Fruit fly (Drosophila melanogaster) whole organism, embryonic: ENCODE measurements around the gene CG15772.

Source experiments
- CG10209 ChIP-seq: fragments of 200-800 bp; sonication (Bioruptor generic); optimal IDR thresholded peaks from 3 replicates; lab custom pipeline; 2017; ENCODE audit warnings: missing biosample characterization, mild to moderate bottlenecking, missing genetic modification characterization, missing genetic modification reagents
- CG10366 ChIP-seq: fragments of 200-800 bp; sonication (Bioruptor generic); IDR thresholded peaks from 2 replicates; pipeline ENCODE4 v1.3.6; 2022; ENCODE audit warnings: missing biosample characterization, missing genetic modification characterization
- CG10959 ChIP-seq: fragments of 200-800 bp; sonication (Bioruptor generic); IDR thresholded peaks from 2 replicates; pipeline ENCODE4 v1.3.6; 2022; ENCODE audit warnings: missing biosample characterization, missing genetic modification characterization
- CG11247 ChIP-seq: fragments of 200-800 bp; sonication (Bioruptor generic); IDR thresholded peaks from 2 replicates; pipeline ENCODE4 v1.3.6; 2022; ENCODE audit warnings: missing biosample characterization, missing genetic modification characterization
- CG12659 ChIP-seq: fragments of 200-800 bp; sonication (Bioruptor generic); optimal IDR thresholded peaks from 3 replicates; lab custom pipeline; 2017; ENCODE audit warnings: mild to moderate bottlenecking, missing biosample characterization, missing genetic modification reagents, missing genetic modification characterization
- CG12744 ChIP-seq: fragments of 200-800 bp; sonication (Bioruptor generic); optimal IDR thresholded peaks from 2 replicates; lab custom pipeline; 2016; ENCODE audit warnings: missing biosample characterization, missing genetic modification characterization
- CG14667 ChIP-seq: fragments of 200-800 bp; sonication (Bioruptor generic); IDR thresholded peaks from 2 replicates; pipeline ENCODE4 v1.3.6; 2022; ENCODE audit warnings: missing biosample characterization, missing genetic modification characterization
- CG17829 ChIP-seq: fragments of 200-800 bp; optimal IDR thresholded peaks from 2 replicates; lab custom pipeline; 2019; ENCODE audit warnings: missing biosample characterization, mild to moderate bottlenecking, missing genetic modification characterization, moderate library complexity
- CG18619 ChIP-seq: fragments of 200-800 bp; sonication (Bioruptor generic); optimal IDR thresholded peaks from 3 replicates; lab custom pipeline; 2017; ENCODE audit warnings: missing biosample characterization, mild to moderate bottlenecking, missing genetic modification characterization
- CG18764 ChIP-seq: fragments of 200-800 bp; sonication (Bioruptor generic); optimal IDR thresholded peaks from 3 replicates; lab custom pipeline; 2016; ENCODE audit warnings: missing biosample characterization, missing genetic modification characterization
- CG34224 ChIP-seq: fragments of 200-800 bp; sonication (Bioruptor generic); IDR thresholded peaks from 3 replicates; pipeline ENCODE4 v1.3.6; 2022; ENCODE audit warnings: missing biosample characterization, missing genetic modification characterization; ENCODE audit not compliant: partially characterized antibody
- CG3726 ChIP-seq: fragments of 200-800 bp; sonication (Bioruptor generic); IDR thresholded peaks from 3 replicates; pipeline ENCODE4, ENCODE4 v1.3.6; 2022; ENCODE audit warnings: missing biosample characterization, missing genetic modification characterization
- CG5245 ChIP-seq: fragments of 200-800 bp; sonication (Bioruptor generic); optimal IDR thresholded peaks from 3 replicates; lab custom pipeline; 2016; ENCODE audit warnings: missing biosample characterization, missing genetic modification characterization
- CG7839 ChIP-seq: fragments of 200-800 bp; sonication (Bioruptor generic); optimal IDR thresholded peaks from 3 replicates; lab custom pipeline; 2018; ENCODE audit warnings: missing biosample characterization, mild to moderate bottlenecking, missing genetic modification characterization, moderate library complexity
- CG8388 ChIP-seq: fragments of 200-800 bp; sonication (Bioruptor generic); optimal IDR thresholded peaks from 2 replicates; lab custom pipeline; 2019; ENCODE audit warnings: missing biosample characterization, mild to moderate bottlenecking, missing genetic modification characterization, moderate library complexity
- CoRest ChIP-seq: fragments of 200-800 bp; sonication (Bioruptor generic); optimal IDR thresholded peaks from 3 replicates; lab custom pipeline; 2018; ENCODE audit warnings: missing biosample characterization, mild to moderate bottlenecking, missing genetic modification characterization, moderate library complexity
- Dek ChIP-seq: fragments of 200-800 bp; sonication (Bioruptor generic); optimal IDR thresholded peaks from 3 replicates; lab custom pipeline; 2019; ENCODE audit warnings: missing biosample characterization, mild to moderate bottlenecking, missing genetic modification characterization, moderate library complexity
- Dip2 ChIP-seq: fragments of 200-800 bp; sonication (Bioruptor generic); IDR thresholded peaks from 2 replicates; pipeline ENCODE4 v1.3.6; 2022; ENCODE audit warnings: missing biosample characterization, missing genetic modification characterization
- HLHmδ ChIP-seq: fragments of 200-800 bp; sonication (Bioruptor generic); optimal IDR thresholded peaks from 2 replicates; lab custom pipeline; 2018; ENCODE audit warnings: missing biosample characterization, mild to moderate bottlenecking, missing genetic modification characterization, moderate library complexity
- Lpt ChIP-seq: fragments of >200 bp; optimal IDR thresholded peaks from 2 replicates; lab custom pipeline; 2018; ENCODE audit warnings: missing biosample characterization, missing genetic modification characterization
- NC2α ChIP-seq: fragments of 200-800 bp; sonication (Bioruptor generic); optimal IDR thresholded peaks from 2 replicates; lab custom pipeline; 2016; ENCODE audit warnings: missing biosample characterization, missing genetic modification characterization
- Sox100B ChIP-seq: fragments of 200-800 bp; sonication (Bioruptor generic); optimal IDR thresholded peaks from 3 replicates; lab custom pipeline; 2018; ENCODE audit warnings: missing biosample characterization, mild to moderate bottlenecking, missing genetic modification characterization
- Spps ChIP-seq: fragments of 200-800 bp; sonication (Bioruptor generic); optimal IDR thresholded peaks from 2 replicates; lab custom pipeline; 2018; ENCODE audit warnings: missing biosample characterization, mild to moderate bottlenecking, missing genetic modification characterization
- Xbp1 ChIP-seq: fragments of 200-800 bp; sonication (Bioruptor generic); optimal IDR thresholded peaks from 3 replicates; lab custom pipeline; 2016; ENCODE audit warnings: missing biosample characterization, mild to moderate bottlenecking, missing genetic modification characterization
- Xrp1 ChIP-seq: fragments of 200-800 bp; sonication (Bioruptor generic); IDR thresholded peaks from 2 replicates; pipeline ENCODE4 v1.3.6; 2022; ENCODE audit warnings: missing biosample characterization, missing genetic modification characterization
- YL-1 ChIP-seq: fragments of 200-800 bp; sonication (Bioruptor generic); optimal IDR thresholded peaks from 3 replicates; lab custom pipeline; 2017; ENCODE audit warnings: missing biosample characterization, mild to moderate bottlenecking, missing genetic modification characterization
- bbx ChIP-seq: fragments of 200-800 bp; sonication (Bioruptor generic); IDR thresholded peaks from 2 replicates; pipeline ENCODE4 v1.3.6; 2022; ENCODE audit warnings: missing biosample characterization, missing genetic modification characterization; ENCODE audit not compliant: partially characterized antibody
- btn ChIP-seq: fragments of 200-800 bp; sonication (Bioruptor generic); optimal IDR thresholded peaks from 2 replicates; lab custom pipeline; 2016; ENCODE audit warnings: missing biosample characterization, missing genetic modification characterization
- cas ChIP-seq: fragments of 200-800 bp; sonication (Bioruptor generic); IDR thresholded peaks from 2 replicates; pipeline ENCODE4 v1.3.6; 2022; ENCODE audit warnings: missing biosample characterization, missing genetic modification characterization
- chif ChIP-seq, 2 experiments: fragments of 200-800 bp; sonication (Bioruptor generic); optimal IDR thresholded peaks; 3 replicates each; lab custom pipeline; 2016; ENCODE audit warnings: missing biosample characterization in 2 of 2, missing genetic modification characterization in 2 of 2
- exex ChIP-seq: fragments of 200-800 bp; sonication (Bioruptor generic); optimal IDR thresholded peaks from 4 replicates; lab custom pipeline; 2018; ENCODE audit warnings: missing biosample characterization, mild to moderate bottlenecking, missing genetic modification characterization, moderate library complexity
- eyg ChIP-seq: fragments of 200-800 bp; sonication (Bioruptor generic); optimal IDR thresholded peaks from 3 replicates; lab custom pipeline; 2016; ENCODE audit warnings: missing biosample characterization, missing genetic modification characterization
- fd102C ChIP-seq: fragments of 200-800 bp; sonication (Bioruptor generic); optimal IDR thresholded peaks from 2 replicates; lab custom pipeline; 2018; ENCODE audit warnings: missing biosample characterization, mild to moderate bottlenecking, missing genetic modification characterization, moderate library complexity
- fu2 ChIP-seq: fragments of 200-800 bp; sonication (Bioruptor generic); optimal IDR thresholded peaks from 2 replicates; lab custom pipeline; 2016; ENCODE audit warnings: missing biosample characterization, missing genetic modification characterization
- grn ChIP-seq: fragments of 200-800 bp; sonication (Bioruptor generic); optimal IDR thresholded peaks from 3 replicates; lab custom pipeline; 2017; ENCODE audit warnings: missing biosample characterization, missing genetic modification characterization
- gsb ChIP-seq: fragments of 200-800 bp; sonication (Bioruptor generic); IDR thresholded peaks from 2 replicates; pipeline ENCODE4 v1.3.6; 2022; ENCODE audit warnings: missing biosample characterization, missing genetic modification characterization
- gsb-n ChIP-seq: fragments of 200-800 bp; sonication (Bioruptor generic); optimal IDR thresholded peaks from 3 replicates; lab custom pipeline; 2018; ENCODE audit warnings: missing biosample characterization, mild to moderate bottlenecking, missing genetic modification characterization
- jumu ChIP-seq: fragments of 200-800 bp; sonication (Bioruptor generic); optimal IDR thresholded peaks from 3 replicates; lab custom pipeline; 2016; ENCODE audit warnings: missing biosample characterization, missing genetic modification characterization
- kni ChIP-seq: fragments of 200-800 bp; sonication (Bioruptor generic); optimal IDR thresholded peaks from 3 replicates; lab custom pipeline; 2017; ENCODE audit warnings: mild to moderate bottlenecking, missing biosample characterization, missing genetic modification reagents, missing genetic modification characterization
- knrl ChIP-seq: fragments of 200-800 bp; sonication (Bioruptor generic); IDR thresholded peaks from 3 replicates; pipeline ENCODE4 v1.3.6; 2022; ENCODE audit warnings: missing biosample characterization, missing genetic modification characterization; ENCODE audit not compliant: partially characterized antibody
- lab ChIP-seq: fragments of 200-800 bp; sonication (Bioruptor generic); optimal IDR thresholded peaks from 3 replicates; lab custom pipeline; 2017; ENCODE audit warnings: missing biosample characterization, missing genetic modification characterization, mild to moderate bottlenecking, moderate library complexity, missing genetic modification reagents
- nerfin-1 ChIP-seq: fragments of 200-800 bp; sonication (Bioruptor generic); optimal IDR thresholded peaks from 3 replicates; lab custom pipeline; 2019; ENCODE audit warnings: missing biosample characterization, mild to moderate bottlenecking, missing genetic modification characterization, moderate library complexity
- pb ChIP-seq: fragments of 200-800 bp; sonication (Bioruptor generic); optimal IDR thresholded peaks from 3 replicates; lab custom pipeline; 2016; ENCODE audit warnings: missing biosample characterization, missing genetic modification characterization
- pnt ChIP-seq: fragments of 200-800 bp; sonication (Bioruptor generic); optimal IDR thresholded peaks from 3 replicates; lab custom pipeline; 2016; ENCODE audit warnings: missing biosample characterization, missing genetic modification characterization
- salm ChIP-seq: fragments of 200-800 bp; sonication (Bioruptor generic); optimal IDR thresholded peaks from 2 replicates; lab custom pipeline; 2018; ENCODE audit warnings: missing biosample characterization, mild to moderate bottlenecking, missing genetic modification characterization
- sima ChIP-seq: fragments of 200-800 bp; sonication (Bioruptor generic); optimal IDR thresholded peaks from 2 replicates; lab custom pipeline; 2016; ENCODE audit warnings: missing biosample characterization, missing genetic modification characterization
- slou ChIP-seq: fragments of 200-800 bp; sonication (Bioruptor generic); optimal IDR thresholded peaks from 3 replicates; lab custom pipeline; 2016; ENCODE audit warnings: missing biosample characterization, missing genetic modification characterization
- sob ChIP-seq: fragments of 200-800 bp; sonication (Bioruptor generic); IDR thresholded peaks from 2 replicates; pipeline ENCODE4 v1.3.6; 2022; ENCODE audit warnings: missing biosample characterization, missing genetic modification characterization

CG15772 gene

dm6 chrX:5754837-5755828, 3.1 kb downstream of the CG15772 start, which contains the start of the genes lin-52 and CG15771 (continued):
- TF ChIP-seq gsb-n (tag; lab: Kevin White, UChicago) = peak; percentile 91
- peak; percentile 95 for TF ChIP-seq sob (GFP tag; lab: Robert Waterston, UW)
- peak; percentile 84 for TF ChIP-seq Spps (tag; lab: Kevin White, UChicago)
- TF ChIP-seq CG5245 (GFP tag; lab: Kevin White, UChicago) = peak; percentile 83
- peak; percentile 41 to 80 for TF ChIP-seq chif (GFP tag; optimal IDR thresholded peaks at IDR 0.05; lab: Kevin White, UChicago)
- TF ChIP-seq YL-1 (GFP tag; lab: Kevin White, UChicago) = peak; percentile 97
- peak; percentile 38 for TF ChIP-seq CG12744 (GFP tag; lab: Kevin White, UChicago)
- TF ChIP-seq CoRest (tag; lab: Kevin White, UChicago) = peak; percentile 96
- peak; percentile 72; the same call in 1 of the 2 replicates for TF ChIP-seq Dip2
- TF ChIP-seq CG10366 (GFP tag; lab: Robert Waterston, UW) = peak; percentile 94
- peak; percentile 92 for TF ChIP-seq gsb
- TF ChIP-seq pnt = peak; percentile 62
- no peak; the same call in 1 of the 2 replicates for TF ChIP-seq bbx (GFP tag; lab: Robert Waterston, UW)
- TF ChIP-seq CG3726 (GFP tag; lab: Robert Waterston, UW) = peak; percentile 89
- peak; percentile 64 for TF ChIP-seq knrl (GFP tag; lab: Robert Waterston, UW)
- peak; percentile 96 for TF ChIP-seq Sox100B
- peak; percentile 24 for TF ChIP-seq fu2 (GFP tag; lab: Kevin White, UChicago)
- peak; percentile 79 for TF ChIP-seq exex
- peak; percentile 90 for TF ChIP-seq salm
- TF ChIP-seq slou = peak; percentile 83
- no peak for TF ChIP-seq NC2α (GFP tag; lab: Kevin White, UChicago)
- TF ChIP-seq Xrp1 (GFP tag; lab: Robert Waterston, UW) = peak; percentile 97
- peak; percentile 96 for TF ChIP-seq CG17829 (tag; lab: Kevin White, UChicago)
- peak; percentile 64; the same call in 2 of the 3 replicates for TF ChIP-seq CG34224 (GFP tag; lab: Robert Waterston, UW)
- peak; percentile 99 for TF ChIP-seq kni (GFP tag; lab: Kevin White, UChicago)
- TF ChIP-seq CG18764 (GFP tag; lab: Kevin White, UChicago) = peak; percentile 70
- peak; percentile 69 for TF ChIP-seq jumu (GFP tag; lab: Kevin White, UChicago)
- TF ChIP-seq sima (GFP tag; lab: Kevin White, UChicago) = no peak
- TF ChIP-seq CG11247 (GFP tag; lab: Robert Waterston, UW) = peak; percentile 93
- TF ChIP-seq lab (GFP tag; lab: Kevin White, UChicago) = peak; percentile 97
- TF ChIP-seq CG8388 (GFP tag; lab: Kevin White, UChicago) = peak; percentile 100
- TF ChIP-seq fd102C (GFP tag; lab: Kevin White, UChicago) = peak; percentile 54
- no peak for TF ChIP-seq pb (GFP tag; lab: Kevin White, UChicago)
- TF ChIP-seq CG12659 (GFP tag; lab: Kevin White, UChicago) = peak; percentile 97
- TF ChIP-seq CG7839 = peak; percentile 96
- peak; percentile 41 for TF ChIP-seq HLHmδ (GFP tag; lab: Kevin White, UChicago)
- TF ChIP-seq grn (GFP tag; lab: Kevin White, UChicago) = peak; percentile 45
- TF ChIP-seq Dek (tag; lab: Kevin White, UChicago) = peak; percentile 91
- peak; percentile 87 for TF ChIP-seq cas (GFP tag; lab: Robert Waterston, UW)
- peak; percentile 91 for TF ChIP-seq nerfin-1 (tag; lab: Kevin White, UChicago)
- TF ChIP-seq CG10209 (GFP tag; lab: Kevin White, UChicago) = peak; percentile 94
- peak; percentile 97 for TF ChIP-seq CG18619 (GFP tag; lab: Kevin White, UChicago)
- TF ChIP-seq Lpt (GFP tag; lab: Kevin White, UChicago) = no peak
- peak; percentile 3 for TF ChIP-seq btn
- peak; percentile 88 for TF ChIP-seq CG10959 (GFP tag; lab: Robert Waterston, UW)
- peak; percentile 94 for TF ChIP-seq Xbp1
- no peak for TF ChIP-seq eyg (GFP tag; lab: Kevin White, UChicago)
- peak; percentile 93 for TF ChIP-seq CG14667 (GFP tag; lab: Robert Waterston, UW)
